Worm (Caenorhabditis elegans): ENCODE measurements around the gene urm-1.

The urm-1 gene

ce11 chrIII:10505182-10505581 is at the start of gene urm-1, which contains the start of gene taf-11.3 (continued):
- TF ChIP-seq nhr-19 (GFP tag; conservative IDR thresholded peaks at IDR 0.05) = peak; percentile 81
- no peak for TF ChIP-seq grh-1 (GFP tag; IDR thresholded peaks at IDR 0.05)
- peak; percentile 87 to 89 for TF ChIP-seq lsy-2 (tag; optimal IDR thresholded peaks at IDR 0.05)
- TF ChIP-seq nhr-84 (tag; optimal IDR thresholded peaks at IDR 0.05) = no peak
- peak; percentile 64 for TF ChIP-seq sox-4 (tag; optimal IDR thresholded peaks at IDR 0.05)
- TF ChIP-seq ztf-11 (tag; optimal IDR thresholded peaks at IDR 0.05) = peak in 1 of 2 experiments; percentile 67
- TF ChIP-seq unc-30 (tag; optimal IDR thresholded peaks at IDR 0.05) = no peak
- no peak for TF ChIP-seq ceh-8 (GFP tag; optimal IDR thresholded peaks at IDR 0.05)
- TF ChIP-seq pag-3 (tag; optimal IDR thresholded peaks at IDR 0.05; ENCODE audit: borderline replicate concordance, insufficient read depth) = no peak
- peak; percentile 60 for TF ChIP-seq egl-13 (tag; optimal IDR thresholded peaks at IDR 0.05)
- peak; percentile 80 to 86 for TF ChIP-seq efl-1 (optimal IDR thresholded peaks at IDR 0.05)
- peak; percentile 82 to 97 for TF ChIP-seq efl-1 (GFP tag; optimal IDR thresholded peaks at IDR 0.05 in 1 of 2)
- TF ChIP-seq unc-62 (GFP tag; optimal IDR thresholded peaks at IDR 0.05) = no peak
- no peak for TF ChIP-seq nhr-76 (tag; optimal IDR thresholded peaks at IDR 0.05)
- no peak for TF ChIP-seq alr-1 (tag; optimal IDR thresholded peaks at IDR 0.05; ENCODE audit: borderline replicate concordance)
- TF ChIP-seq snpc-4 (tag; optimal IDR thresholded peaks at IDR 0.05) = peak; percentile 64
- TF ChIP-seq hlh-17 (GFP tag; optimal IDR thresholded peaks at IDR 0.05; ENCODE audit: borderline replicate concordance) = no peak
- no peak for TF ChIP-seq sup-37 (GFP tag; optimal IDR thresholded peaks at IDR 0.05)
- TF ChIP-seq nhr-71 (tag; optimal IDR thresholded peaks at IDR 0.05) = peak; percentile 88
- no peak for TF ChIP-seq elt-2 (tag; optimal IDR thresholded peaks at IDR 0.05)
- peak in 2 of 6 experiments; percentile 47 to 88 for TF ChIP-seq elt-3 (tag; optimal IDR thresholded peaks at IDR 0.05)
- peak; percentile 53 for TF ChIP-seq F16B12.6 (tag; optimal IDR thresholded peaks at IDR 0.05)
- TF ChIP-seq fkh-4 (tag; optimal IDR thresholded peaks at IDR 0.05; ENCODE audit: borderline replicate concordance) = no peak
- no peak for TF ChIP-seq efl-3 (GFP tag; optimal IDR thresholded peaks at IDR 0.05)
- no peak for TF ChIP-seq C34B4.2 (tag; optimal IDR thresholded peaks at IDR 0.05)
- TF ChIP-seq lin-14 (GFP tag; optimal IDR thresholded peaks at IDR 0.05) = no peak
- TF ChIP-seq ceh-88 (GFP tag; IDR thresholded peaks at IDR 0.05) = no peak
- no peak for TF ChIP-seq Y116A8C.19 (tag; optimal IDR thresholded peaks at IDR 0.05; ENCODE audit: borderline replicate concordance)
- TF ChIP-seq tbx-2 (tag; optimal IDR thresholded peaks at IDR 0.05) = peak; percentile 84
- TF ChIP-seq hlh-4 (tag; optimal IDR thresholded peaks at IDR 0.05) = no peak

ce11 chrIII:10460427-10461163 is 44.7 kb upstream of the urm-1 start, which contains the start of gene ecps-1:
Gene ecps-1, minus strand, starts transcription at chrIII:10460551.
- TF ChIP-seq unc-86 (tag; optimal IDR thresholded peaks at IDR 0.05) = peak; percentile 87
- peak in 2 of 6 experiments; percentile 72 to 93 for TF ChIP-seq elt-3 (tag; optimal IDR thresholded peaks at IDR 0.05)
- peak; percentile 93 for TF ChIP-seq pax-3 (tag; optimal IDR thresholded peaks at IDR 0.05)
- no peak for TF ChIP-seq zag-1 (tag; optimal IDR thresholded peaks at IDR 0.05)
- peak; percentile 89 for TF ChIP-seq aly-2 (tag; optimal IDR thresholded peaks at IDR 0.05)
- peak; percentile 81 for TF ChIP-seq jun-1 (tag; optimal IDR thresholded peaks at IDR 0.05)
- peak; percentile 94 for TF ChIP-seq snu-23 (GFP tag; optimal IDR thresholded peaks at IDR 0.05)
- peak; percentile 92 for TF ChIP-seq nhr-20 (tag; optimal IDR thresholded peaks at IDR 0.05)
- no peak for TF ChIP-seq tlp-1 (tag; optimal IDR thresholded peaks at IDR 0.05)
- TF ChIP-seq lin-13 (GFP tag; optimal IDR thresholded peaks at IDR 0.05) = peak; percentile 83
- peak; percentile 78 for TF ChIP-seq fkh-10 (GFP tag; optimal IDR thresholded peaks at IDR 0.05)
- peak; percentile 72 for TF ChIP-seq pqm-1 (tag; optimal IDR thresholded peaks at IDR 0.05)
- no peak for TF ChIP-seq efl-3 (GFP tag; optimal IDR thresholded peaks at IDR 0.05)
- no peak for TF ChIP-seq C34B4.2 (tag; optimal IDR thresholded peaks at IDR 0.05)
- peak; percentile 98 for TF ChIP-seq rnt-1 (tag; optimal IDR thresholded peaks at IDR 0.05)
- TF ChIP-seq skn-1 (tag; optimal IDR thresholded peaks at IDR 0.05) = peak; percentile 98
- peak in 1 of 2 experiments; percentile 22 for TF ChIP-seq egl-27 (tag; optimal IDR thresholded peaks at IDR 0.05)
- TF ChIP-seq aha-1 (tag; optimal IDR thresholded peaks at IDR 0.05) = no peak
- TF ChIP-seq ceh-63 (GFP tag; optimal IDR thresholded peaks at IDR 0.05) = peak; percentile 91
- TF ChIP-seq nhr-237 (tag; optimal IDR thresholded peaks at IDR 0.05) = peak; percentile 68
- no peak for TF ChIP-seq ets-5 (GFP tag; IDR thresholded peaks at IDR 0.05)
- no peak for TF ChIP-seq ama-1 (optimal IDR thresholded peaks at IDR 0.05)
- peak; percentile 80 to 92 (median 90) for TF ChIP-seq ceh-82 (tag; optimal IDR thresholded peaks at IDR 0.05)
- peak; percentile 69 for TF ChIP-seq F16B12.6 (tag; optimal IDR thresholded peaks at IDR 0.05)
- TF ChIP-seq snpc-4 (tag; optimal IDR thresholded peaks at IDR 0.05) = peak; percentile 50
- TF ChIP-seq unc-62 (GFP tag; optimal IDR thresholded peaks at IDR 0.05) = no peak
- peak; percentile 81 for TF ChIP-seq egl-13 (tag; optimal IDR thresholded peaks at IDR 0.05)
- no peak for TF ChIP-seq hlh-4 (tag; optimal IDR thresholded peaks at IDR 0.05)
